Worm (Caenorhabditis elegans): ENCODE data around the gene Y53G8AR.5.

DNA sequence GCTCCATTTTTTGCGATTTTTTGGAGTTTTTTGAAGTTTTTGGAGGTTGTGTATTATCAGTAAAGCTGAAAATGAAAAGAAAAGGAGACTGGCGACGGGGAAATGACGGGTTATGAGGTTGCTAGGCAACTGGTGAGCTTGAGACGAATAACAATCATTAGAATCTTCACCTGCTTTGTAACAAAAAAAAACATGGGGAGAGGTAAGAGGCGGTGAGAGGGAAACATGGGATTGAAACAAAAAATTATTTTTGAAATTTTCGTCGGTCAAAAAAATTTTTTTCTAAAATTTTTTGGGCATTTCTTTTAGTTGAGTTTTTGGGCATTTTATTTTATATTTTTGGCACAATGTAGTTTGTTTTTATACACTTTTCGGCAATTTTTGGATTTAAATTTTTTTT, 30.6 kb upstream of the Y53G8AR.5 start, which contains the start of gene Y53G8AM.7:
- TF ChIP-seq flt-1 (GFP tag; IDR thresholded peaks at IDR 0.05) (no peak), cog-1 (tag; optimal IDR thresholded peaks at IDR 0.05) (no peak), tab-1 (GFP tag; IDR thresholded peaks at IDR 0.05) (no peak), ztf-23 (GFP tag; IDR thresholded peaks at IDR 0.05) (no peak), med-1 (GFP tag; optimal IDR thresholded peaks at IDR 0.05; ENCODE audit: insufficient read depth) (no peak), ref-1 (GFP tag; conservative IDR thresholded peaks at IDR 0.05) (no peak), ztf-29 (GFP tag; IDR thresholded peaks at IDR 0.05) (no peak), klf-2 (GFP tag; conservative IDR thresholded peaks at IDR 0.05) (no peak), T22C8.4 (GFP tag; IDR thresholded peaks at IDR 0.05) (no peak)

Measured in whole organism, midembryonic.